Worm (Caenorhabditis elegans): ENCODE measurements around the gene irld-28.

DNA sequence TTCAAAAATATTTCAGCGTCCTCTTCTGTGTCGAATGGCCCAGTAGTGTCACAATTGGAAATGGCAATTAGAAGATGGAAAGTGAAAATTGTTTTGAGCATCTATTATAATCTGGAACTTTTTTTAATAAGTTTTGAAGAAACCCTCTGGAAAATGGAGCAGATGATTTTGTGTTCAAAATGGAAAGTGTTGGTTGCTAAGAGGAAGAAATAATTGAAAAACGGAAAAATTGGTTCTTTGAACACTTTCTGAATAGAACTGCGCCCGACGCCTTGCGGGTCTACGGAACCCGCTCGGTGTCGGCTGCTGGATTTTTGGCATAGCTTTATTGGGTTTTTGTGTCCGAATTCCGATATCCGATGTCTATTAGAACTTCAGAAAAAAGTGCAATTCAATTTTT lies at the start of gene irld-28:
- TF ChIP-seq him-1 (tag; optimal IDR thresholded peaks at IDR 0.05) = no peak
- no peak for TF ChIP-seq dao-5 (tag; optimal IDR thresholded peaks at IDR 0.05)
- TF ChIP-seq W03F9.2 (tag; optimal IDR thresholded peaks at IDR 0.05) = no peak

Measured in whole organism, L4/young adult.